Fruit fly (Drosophila melanogaster) whole organism, wandering third instar larva: ENCODE results near the gene CG12241.

Experiments used
- Abd-B ChIP-seq: fragments of >200 bp; optimal IDR thresholded peaks from 2 replicates; lab custom pipeline; 2017; ENCODE audit warnings: missing biosample characterization, missing genetic modification characterization
- CG32264 ChIP-seq: fragments of 200-800 bp; sonication (Bioruptor generic); optimal IDR thresholded peaks from 2 replicates; lab custom pipeline; 2016; ENCODE audit warnings: missing biosample characterization, missing genetic modification characterization
- CG9705 ChIP-seq: fragments of 200-800 bp; sonication (Bioruptor generic); optimal IDR thresholded peaks from 2 replicates; lab custom pipeline; 2018; ENCODE audit warnings: missing biosample characterization, mild to moderate bottlenecking, missing genetic modification characterization
- CrebA ChIP-seq: fragments of 200-800 bp; sonication (Bioruptor generic); optimal IDR thresholded peaks from 2 replicates; lab custom pipeline; 2016; ENCODE audit warnings: missing biosample characterization, mild to moderate bottlenecking, missing genetic modification characterization, borderline replicate concordance
- Dfd ChIP-seq: fragments of >200 bp; optimal IDR thresholded peaks from 2 replicates; lab custom pipeline; 2017; ENCODE audit warnings: missing biosample characterization, missing genetic modification characterization
- Dif ChIP-seq: fragments of 200-275, 200-300 bp; sonication (Bioruptor generic); optimal IDR thresholded peaks from 2 replicates; lab custom pipeline; 2018; ENCODE audit warnings: missing biosample characterization, missing genetic modification characterization; ENCODE audit not compliant: partially characterized antibody
- GATAd ChIP-seq: sonication (Bioruptor generic); optimal IDR thresholded peaks from 2 replicates; lab custom pipeline; 2016; ENCODE audit warnings: missing biosample characterization, missing genetic modification characterization
- HLH106 ChIP-seq: fragments of 200-800 bp; optimal IDR thresholded peaks from 3 replicates; lab custom pipeline; 2019; ENCODE audit warnings: missing biosample characterization, mild to moderate bottlenecking, missing genetic modification characterization, moderate library complexity
- Hnf4 ChIP-seq: fragments of 200-800 bp; sonication (Bioruptor generic); optimal IDR thresholded peaks from 2 replicates; lab custom pipeline; 2016; ENCODE audit warnings: missing biosample characterization, mild to moderate bottlenecking, missing genetic modification characterization
- Hr78 ChIP-seq: fragments of >200 bp; optimal IDR thresholded peaks from 2 replicates; lab custom pipeline; 2017; ENCODE audit warnings: missing biosample characterization, missing genetic modification characterization
- Hr83 ChIP-seq: fragments of 200-300 bp; sonication (Bioruptor generic); optimal IDR thresholded peaks from 2 replicates; lab custom pipeline; 2016; ENCODE audit warnings: missing biosample characterization, mild to moderate bottlenecking, missing genetic modification characterization, moderate library complexity; ENCODE audit not compliant: poor library complexity, severe bottlenecking
- Jra ChIP-seq: sonication (Bioruptor generic); optimal IDR thresholded peaks from 2 replicates; lab custom pipeline; 2016; ENCODE audit warnings: missing biosample characterization, missing genetic modification characterization
- Mio ChIP-seq: sonication (Bioruptor generic); optimal IDR thresholded peaks from 2 replicates; lab custom pipeline; 2016; ENCODE audit warnings: missing biosample characterization, missing genetic modification characterization
- Myc ChIP-seq: fragments of >200 bp; optimal IDR thresholded peaks from 2 replicates; lab custom pipeline; 2017
- N ChIP-seq: fragments of >200 bp; optimal IDR thresholded peaks from 2 replicates; lab custom pipeline; 2018; ENCODE audit warnings: missing biosample characterization, missing external identifiers, missing genetic modification characterization
- OdsH ChIP-seq: fragments of 200-800 bp; sonication (Bioruptor generic); optimal IDR thresholded peaks from 2 replicates; lab custom pipeline; 2016; ENCODE audit warnings: missing biosample characterization, mild to moderate bottlenecking, missing genetic modification characterization
- Rel ChIP-seq, 2 experiments: fragments of 200-800 bp; sonication (Bioruptor generic) in 1 of 2; optimal IDR thresholded peaks; 2 replicates in 1 of 2; 3 replicates in 1 of 2; lab custom pipeline; 2016 to 2019; ENCODE audit warnings: mild to moderate bottlenecking in 2 of 2, missing biosample characterization in 2 of 2, missing genetic modification characterization in 2 of 2, moderate library complexity in 1 of 2
- Sp1 ChIP-seq: fragments of 200-800 bp; sonication (Bioruptor generic); optimal IDR thresholded peaks from 3 replicates; lab custom pipeline; 2019; ENCODE audit warnings: missing biosample characterization, mild to moderate bottlenecking, missing genetic modification characterization, moderate library complexity
- Vsx2 ChIP-seq: fragments of 200-300, 225-300 bp; sonication (Bioruptor generic); optimal IDR thresholded peaks from 2 replicates; lab custom pipeline; 2018; ENCODE audit warnings: missing biosample characterization, missing genetic modification characterization; ENCODE audit not compliant: partially characterized antibody
- br ChIP-seq: fragments of 200-800 bp; sonication (Bioruptor generic); optimal IDR thresholded peaks from 2 replicates; lab custom pipeline; 2016; ENCODE audit warnings: missing biosample characterization, missing genetic modification characterization
- brk ChIP-seq: fragments of 200-800 bp; sonication (Bioruptor generic); optimal IDR thresholded peaks from 2 replicates; lab custom pipeline; 2016; ENCODE audit warnings: missing biosample characterization, mild to moderate bottlenecking, missing genetic modification characterization
- dl ChIP-seq, 2 experiments: fragments of 175-275, 200-275 bp in 1 of 2; fragments of 200-275 bp in 1 of 2; sonication (Bioruptor generic); optimal IDR thresholded peaks; lab custom pipeline; 2018; ENCODE audit warnings: mild to moderate bottlenecking in 2 of 2, missing biosample characterization in 2 of 2, missing genetic modification characterization in 2 of 2, moderate library complexity in 2 of 2; ENCODE audit not compliant: partially characterized antibody in 2 of 2, insufficient read depth in 1 of 2
- dmrt93B ChIP-seq: fragments of 200-800 bp; sonication (Bioruptor generic); optimal IDR thresholded peaks from 2 replicates; lab custom pipeline; 2018; ENCODE audit warnings: missing biosample characterization, mild to moderate bottlenecking, missing genetic modification characterization
- dsf ChIP-seq: sonication (Bioruptor generic); optimal IDR thresholded peaks from 2 replicates; lab custom pipeline; 2016; ENCODE audit warnings: missing biosample characterization, missing genetic modification characterization, borderline replicate concordance
- ey ChIP-seq: fragments of 200-800 bp; sonication (Bioruptor generic); optimal IDR thresholded peaks from 2 replicates; lab custom pipeline; 2016; ENCODE audit warnings: missing biosample characterization, missing genetic modification characterization
- foxo ChIP-seq, 2 experiments: fragments of 200-800 bp; sonication (Bioruptor generic); optimal IDR thresholded peaks; 2 replicates in 1 of 2; 3 replicates in 1 of 2; lab custom pipeline; 2016 to 2017; ENCODE audit warnings: missing biosample characterization in 2 of 2, missing genetic modification characterization in 2 of 2
- fru ChIP-seq: fragments of 200-800 bp; sonication (Bioruptor generic); optimal IDR thresholded peaks from 3 replicates; lab custom pipeline; 2016; ENCODE audit warnings: missing biosample characterization, mild to moderate bottlenecking, missing genetic modification characterization
- h ChIP-seq: fragments of 200-800 bp; sonication (Bioruptor generic); optimal IDR thresholded peaks from 3 replicates; lab custom pipeline; 2016; ENCODE audit warnings: missing biosample characterization, mild to moderate bottlenecking, missing genetic modification characterization
- jim ChIP-seq: fragments of 175-275, 200-325 bp; sonication (Bioruptor generic); optimal IDR thresholded peaks from 2 replicates; lab custom pipeline; 2016; ENCODE audit warnings: missing biosample characterization, mild to moderate bottlenecking, missing genetic modification characterization
- lola ChIP-seq: fragments of >200 bp; optimal IDR thresholded peaks from 2 replicates; lab custom pipeline; 2017; ENCODE audit warnings: missing biosample characterization, missing genetic modification characterization
- pan ChIP-seq: fragments of >200 bp; optimal IDR thresholded peaks from 2 replicates; lab custom pipeline; 2017
- psq ChIP-seq: fragments of 200-800 bp; sonication (Bioruptor generic); optimal IDR thresholded peaks from 3 replicates; lab custom pipeline; 2017; ENCODE audit warnings: missing biosample characterization, mild to moderate bottlenecking, missing genetic modification characterization, moderate library complexity
- rgr ChIP-seq: fragments of 200-800 bp; sonication (Bioruptor generic); optimal IDR thresholded peaks from 3 replicates; lab custom pipeline; 2016; ENCODE audit warnings: missing biosample characterization, mild to moderate bottlenecking, missing genetic modification characterization
- sage ChIP-seq: fragments of 200-800 bp; sonication (Bioruptor generic); optimal IDR thresholded peaks from 2 replicates; lab custom pipeline; 2016; ENCODE audit warnings: missing biosample characterization, mild to moderate bottlenecking, missing genetic modification characterization
- sv ChIP-seq: fragments of 200-800 bp; sonication (Bioruptor generic); optimal IDR thresholded peaks from 3 replicates; lab custom pipeline; 2016; ENCODE audit warnings: missing biosample characterization, missing genetic modification characterization
- tai ChIP-seq: sonication (Bioruptor generic); optimal IDR thresholded peaks from 2 replicates; lab custom pipeline; 2016; ENCODE audit warnings: missing biosample characterization, missing genetic modification characterization
- usp ChIP-seq: fragments of >200 bp; optimal IDR thresholded peaks from 2 replicates; lab custom pipeline; 2017; ENCODE audit warnings: missing biosample characterization, missing genetic modification characterization
- woc ChIP-seq: sonication (Bioruptor generic); optimal IDR thresholded peaks from 2 replicates; lab custom pipeline; 2016; ENCODE audit warnings: missing biosample characterization, mild to moderate bottlenecking, missing genetic modification characterization

CG12241 gene

dm6 chr3R:15225279-15225730, 6.2 kb downstream of the CG12241 start, which contains the start of the genes CG31344 and Caf1-55:
TSS of gene CG31344 (minus strand) at chr3R:15225329.
TSS of gene Caf1-55 (plus strand) at chr3R:15225576.
- TF ChIP-seq Dfd (GFP tag; lab: Kevin White, UChicago) (no peak), Jra (peak; percentile 50), ey (peak; percentile 10), Rel (GFP tag; optimal IDR thresholded peaks at IDR 0.05; lab: Kevin White, UChicago) (no peak), Rel (tag; optimal IDR thresholded peaks at IDR 0.05; lab: Kevin White, UChicago) (peak; percentile 70), dsf (GFP tag; lab: Kevin White, UChicago) (peak; percentile 19)

dm6 chr3R:15229329-15229876, 10.3 kb downstream of the CG12241 start, which contains the start of the genes Art3 and mRpS10:
TSS of gene Art3 (minus strand) at chr3R:15229408.
TSS of gene mRpS10 (plus strand) at chr3R:15229665.
- no peak for TF ChIP-seq Vsx2 (GFP tag; lab: Kevin White, UChicago)
- no peak for TF ChIP-seq CrebA (GFP tag; lab: Kevin White, UChicago)
- TF ChIP-seq OdsH (GFP tag; lab: Kevin White, UChicago) = peak; percentile 100
- TF ChIP-seq Dif (GFP tag; lab: Kevin White, UChicago) = no peak
- TF ChIP-seq woc (GFP tag; lab: Kevin White, UChicago) = peak; percentile 99
- TF ChIP-seq tai (GFP tag; lab: Kevin White, UChicago) = no peak
- peak; percentile 100 for TF ChIP-seq h (GFP tag; lab: Kevin White, UChicago)
- no peak for TF ChIP-seq Abd-B (GFP tag; lab: Kevin White, UChicago)
- peak; percentile 96 for TF ChIP-seq Mio (GFP tag; lab: Kevin White, UChicago)
- TF ChIP-seq pan (lab: Kevin White, UChicago) = peak; percentile 91
- TF ChIP-seq dsf (GFP tag; lab: Kevin White, UChicago) = peak; percentile 98
- peak; percentile 99 for TF ChIP-seq CG32264 (GFP tag; lab: Kevin White, UChicago)
- peak; percentile 99 for TF ChIP-seq ey
- no peak for TF ChIP-seq N (GFP tag; lab: Kevin White, UChicago)
- TF ChIP-seq psq = peak; percentile 99
- TF ChIP-seq Myc (lab: Kevin White, UChicago) = peak; percentile 48
- peak; percentile 100 for TF ChIP-seq rgr
- peak; percentile 99 for TF ChIP-seq br (GFP tag; lab: Kevin White, UChicago)
- TF ChIP-seq dmrt93B (GFP tag; lab: Kevin White, UChicago) = peak; percentile 100
- TF ChIP-seq Dfd (GFP tag; lab: Kevin White, UChicago) = peak; percentile 99
- TF ChIP-seq Hr78 = no peak
- peak; percentile 99 for TF ChIP-seq GATAd
- TF ChIP-seq CG9705 (GFP tag; lab: Kevin White, UChicago) = peak; percentile 100
- peak; percentile 89 for TF ChIP-seq jim (GFP tag; lab: Kevin White, UChicago)
- TF ChIP-seq dl (GFP tag; optimal IDR thresholded peaks at IDR 0.05; lab: Kevin White, UChicago; ENCODE audit: insufficient read depth in 1 of 2, partially characterized antibody in 2 of 2) = no peak
- no peak for TF ChIP-seq usp (GFP tag; lab: Kevin White, UChicago)
- peak; percentile 100 for TF ChIP-seq Sp1
- TF ChIP-seq sage (GFP tag; lab: Kevin White, UChicago) = peak; percentile 99
- TF ChIP-seq fru (GFP tag; lab: Kevin White, UChicago) = peak; percentile 100
- peak; percentile 100 for TF ChIP-seq HLH106
- TF ChIP-seq lola (GFP tag; lab: Kevin White, UChicago) = no peak
- peak; percentile 99 for TF ChIP-seq Jra
- peak; percentile 97 to 100 for TF ChIP-seq foxo (GFP tag; optimal IDR thresholded peaks at IDR 0.05; lab: Kevin White, UChicago)
- peak; percentile 99 for TF ChIP-seq Hr83 (GFP tag; lab: Kevin White, UChicago)
- peak; percentile 99 for TF ChIP-seq sv (GFP tag; lab: Kevin White, UChicago)
- TF ChIP-seq brk (GFP tag; lab: Kevin White, UChicago) = no peak
- peak; percentile 100 for TF ChIP-seq Hnf4 (GFP tag; lab: Kevin White, UChicago)
- TF ChIP-seq Rel (GFP tag; optimal IDR thresholded peaks at IDR 0.05; lab: Kevin White, UChicago) = peak; percentile 91
- peak; percentile 99 for TF ChIP-seq Rel (tag; optimal IDR thresholded peaks at IDR 0.05; lab: Kevin White, UChicago)
- TF ChIP-seq, all 38 proteins: peak for 27
